Fruit fly (Drosophila melanogaster): ENCODE data around the gene CG5177.

DNA sequence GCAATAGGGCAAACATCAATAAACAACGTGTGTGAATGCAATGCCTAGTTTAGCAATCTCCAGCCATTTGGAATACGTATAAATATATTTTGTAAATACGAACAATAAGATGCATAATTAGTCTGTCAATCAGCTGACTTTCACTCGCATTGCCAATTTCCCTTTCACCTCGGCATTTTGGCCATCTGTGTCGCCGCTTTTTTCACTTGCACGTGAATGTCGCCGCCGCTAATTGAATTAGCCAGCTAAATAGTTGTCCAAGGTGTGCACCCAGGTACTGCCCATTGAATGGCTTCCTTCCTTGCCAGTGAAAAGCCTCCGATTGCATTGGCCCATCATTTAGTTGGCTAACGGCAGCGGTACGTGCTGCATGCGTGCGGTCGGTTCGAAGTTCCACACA, 27.6 kb upstream of the CG5177 start, which contains the start of gene ninaC:
- TF ChIP-seq Rx (GFP tag; IDR thresholded peaks at IDR 0.05) (no peak), phol (tag; optimal IDR thresholded peaks at IDR 0.05) (no peak), ttk (GFP tag; IDR thresholded peaks at IDR 0.05) (no peak), HLH4C (GFP tag; IDR thresholded peaks at IDR 0.05; ENCODE audit: partially characterized antibody) (no peak), br (optimal IDR thresholded peaks at IDR 0.05) (no peak), chif (GFP tag; optimal IDR thresholded peaks at IDR 0.05) (no peak), danr (GFP tag; IDR thresholded peaks at IDR 0.05) (no peak), GATAe (GFP tag; conservative IDR thresholded peaks at IDR 0.05) (no peak)

All from whole organism, embryonic.